Worm (Caenorhabditis elegans) whole organism, midembryonic: ENCODE results near the gene pgl-1.

Experiments used
- T22C8.4 ChIP-seq: fragments of 200-800 bp; sonication (Bioruptor generic); IDR thresholded peaks from 2 replicates; pipeline ENCODE4 v1.3.6; 2022; ENCODE audit warnings: missing genetic modification characterization, missing compliant biosample characterization
- cog-1 ChIP-seq: sonication (generic microtip); optimal IDR thresholded peaks from 2 replicates; lab custom pipeline; 2016; ENCODE audit warnings: missing genetic modification characterization, missing compliant biosample characterization
- flt-1 ChIP-seq: fragments of 200-800 bp; sonication (Bioruptor generic); IDR thresholded peaks from 2 replicates; pipeline ENCODE4 v1.3.6; 2022; ENCODE audit warnings: missing genetic modification characterization, missing compliant biosample characterization
- klf-2 ChIP-seq: fragments of 200-800 bp; sonication (Bioruptor generic); conservative IDR thresholded peaks from 2 replicates; pipeline ENCODE4 v1.3.6; 2022; ENCODE audit warnings: missing genetic modification reagents, missing genetic modification characterization, missing compliant biosample characterization
- med-1 ChIP-seq: sonication (generic microtip); optimal IDR thresholded peaks from 2 replicates; lab custom pipeline; 2017; ENCODE audit warnings: missing genetic modification characterization, mild to moderate bottlenecking, missing compliant biosample characterization, antibody characterized with exemption, missing genetic modification reagents; ENCODE audit not compliant: insufficient read depth
- ref-1 ChIP-seq: fragments of 200-800 bp; sonication (Bioruptor generic); conservative IDR thresholded peaks from 2 replicates; pipeline ENCODE4 v1.3.6; 2022; ENCODE audit warnings: missing genetic modification reagents, missing genetic modification characterization, missing compliant biosample characterization
- tab-1 ChIP-seq: fragments of 200-800 bp; sonication (Bioruptor generic); IDR thresholded peaks from 2 replicates; pipeline ENCODE4 v1.3.6; 2022; ENCODE audit warnings: missing genetic modification characterization, missing compliant biosample characterization
- ztf-23 ChIP-seq: fragments of 200-800 bp; sonication (Bioruptor generic); IDR thresholded peaks from 2 replicates; pipeline ENCODE4 v1.3.6; 2022; ENCODE audit warnings: missing genetic modification reagents, missing genetic modification characterization, missing compliant biosample characterization
- ztf-29 ChIP-seq: fragments of 200-800 bp; sonication (Bioruptor generic); IDR thresholded peaks from 2 replicates; pipeline ENCODE4 v1.3.6; 2022; ENCODE audit warnings: missing genetic modification reagents, missing genetic modification characterization, missing compliant biosample characterization

Gene pgl-1

DNA sequence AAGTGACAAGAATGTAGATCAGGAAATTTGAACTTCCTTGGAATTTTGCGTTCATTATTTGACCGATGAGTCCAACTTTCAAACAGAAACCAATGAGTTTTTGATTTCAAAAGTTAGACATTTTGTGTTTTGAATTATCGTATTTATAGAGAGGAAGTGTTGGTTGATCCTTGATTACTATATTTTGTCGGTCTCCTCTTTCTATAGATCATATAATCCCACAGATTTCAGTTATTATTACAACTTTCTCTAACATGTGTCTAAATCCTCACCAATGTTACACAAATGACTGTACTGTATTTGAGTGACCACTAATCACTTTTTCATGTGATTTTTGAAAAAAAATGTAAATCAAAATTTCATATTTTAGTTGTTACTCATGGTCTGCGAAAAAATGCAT lies 12.6 kb downstream of the pgl-1 start, which contains the start of gene B0478.3:
Gene B0478.3, minus strand, starts transcription at position 101 of the 400 bp plus-strand sequence.
- no peak for TF ChIP-seq flt-1
- no peak for TF ChIP-seq ztf-29
- no peak for TF ChIP-seq cog-1 (tag; lab: Kevin White, UChicago)
- TF ChIP-seq T22C8.4 (GFP tag; lab: Robert Waterston, UW) = no peak
- TF ChIP-seq ztf-23 (GFP tag; lab: Robert Waterston, UW) = no peak
- no peak for TF ChIP-seq ref-1 (GFP tag; lab: Robert Waterston, UW)
- no peak for TF ChIP-seq tab-1 (GFP tag; lab: Robert Waterston, UW)
- TF ChIP-seq med-1 = no peak
- TF ChIP-seq klf-2 (GFP tag; lab: Robert Waterston, UW) = no peak

DNA sequence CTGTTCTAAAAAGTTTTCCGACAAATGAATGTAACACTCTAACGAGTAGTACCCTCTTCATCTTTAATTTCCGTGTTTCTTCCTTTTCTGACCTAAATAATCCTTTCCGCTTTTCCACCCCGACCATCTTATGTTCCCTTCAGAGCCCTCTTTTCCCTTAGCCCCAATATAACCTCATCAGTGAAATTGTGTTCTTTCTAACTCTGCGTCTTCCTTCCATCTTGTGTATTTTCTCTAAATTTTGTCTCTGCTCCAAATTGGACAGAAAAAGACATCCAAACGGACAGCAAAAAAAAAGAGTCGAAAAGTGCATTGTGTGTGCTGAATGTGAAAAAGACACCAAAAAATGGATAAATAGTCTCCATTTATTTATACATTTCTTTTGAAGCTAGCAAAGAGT lies 17.6 kb downstream of the pgl-1 start:
- no peak for TF ChIP-seq T22C8.4 (GFP tag; lab: Robert Waterston, UW)
- TF ChIP-seq flt-1 = no peak

DNA sequence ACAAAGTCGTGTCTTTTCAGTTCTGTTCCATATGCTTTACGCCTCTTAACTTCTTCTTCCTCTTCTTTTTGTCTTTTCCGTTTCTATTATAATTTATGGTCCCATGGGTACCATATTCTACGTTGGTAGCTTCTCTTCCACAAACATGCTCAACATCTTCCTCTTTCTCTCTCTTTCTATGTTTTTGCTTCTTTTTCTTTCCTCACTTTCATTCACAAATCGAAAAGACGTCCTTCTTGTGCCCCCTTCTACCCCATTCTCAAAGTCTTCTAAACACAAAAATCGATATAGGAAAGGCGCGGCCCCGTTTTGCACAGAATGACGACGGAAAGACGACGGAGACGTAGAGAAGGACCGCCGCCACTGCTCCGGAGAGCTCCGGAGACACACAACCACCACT lies 18.4 kb downstream of the pgl-1 start:
- no peak for TF ChIP-seq med-1

DNA sequence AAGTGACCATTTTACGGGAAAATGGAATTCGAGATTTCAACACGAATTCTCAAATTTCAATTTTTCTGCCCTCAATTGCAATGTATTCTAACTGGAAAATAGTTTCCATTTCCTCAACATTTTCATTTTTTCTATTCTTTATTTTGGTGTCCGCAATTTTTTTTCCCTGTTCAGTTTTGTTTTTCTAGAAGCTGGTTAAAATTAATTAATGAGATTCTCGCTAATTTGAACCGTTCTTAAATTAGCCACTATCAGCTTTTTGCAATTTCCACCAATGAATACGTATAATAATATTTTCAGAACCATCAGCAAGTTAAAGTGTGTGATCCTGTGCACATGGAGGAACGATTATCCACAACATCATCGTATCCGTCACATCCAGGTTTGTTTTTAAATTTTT lies 19.8 kb downstream of the pgl-1 start, which contains the start of gene jnk-1:
Gene jnk-1, plus strand, starts transcription at position 301 of the 400 bp plus-strand sequence.
- TF ChIP-seq ztf-29 (no peak), flt-1 (no peak), T22C8.4 (GFP tag; lab: Robert Waterston, UW) (no peak), ref-1 (GFP tag; lab: Robert Waterston, UW) (no peak)

DNA sequence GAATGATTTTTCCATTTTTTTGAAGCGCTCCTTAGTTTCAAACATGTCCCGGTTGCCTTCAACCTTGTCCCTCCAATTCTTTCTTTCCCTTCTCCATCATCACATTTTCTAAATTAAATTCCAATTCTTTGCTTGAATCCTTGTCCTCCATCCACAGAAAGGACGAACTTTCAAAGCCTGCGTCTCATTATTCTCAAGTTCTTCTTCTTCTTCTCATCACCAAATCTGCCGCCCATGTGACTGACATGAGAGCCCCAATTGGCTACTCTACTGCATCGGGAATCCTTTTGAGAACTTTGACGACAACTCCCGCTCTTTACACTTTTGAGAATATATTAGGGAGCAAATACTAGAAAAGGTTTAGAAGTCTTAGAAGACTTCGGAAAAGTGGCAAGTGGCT lies 20.4 kb downstream of the pgl-1 start:
- TF ChIP-seq ref-1 (GFP tag; lab: Robert Waterston, UW) (no peak), ztf-23 (GFP tag; lab: Robert Waterston, UW) (no peak), cog-1 (tag; lab: Kevin White, UChicago) (no peak), klf-2 (GFP tag; lab: Robert Waterston, UW) (no peak), flt-1 (no peak), ztf-29 (no peak), T22C8.4 (GFP tag; lab: Robert Waterston, UW) (no peak), med-1 (no peak), tab-1 (GFP tag; lab: Robert Waterston, UW) (no peak)

DNA sequence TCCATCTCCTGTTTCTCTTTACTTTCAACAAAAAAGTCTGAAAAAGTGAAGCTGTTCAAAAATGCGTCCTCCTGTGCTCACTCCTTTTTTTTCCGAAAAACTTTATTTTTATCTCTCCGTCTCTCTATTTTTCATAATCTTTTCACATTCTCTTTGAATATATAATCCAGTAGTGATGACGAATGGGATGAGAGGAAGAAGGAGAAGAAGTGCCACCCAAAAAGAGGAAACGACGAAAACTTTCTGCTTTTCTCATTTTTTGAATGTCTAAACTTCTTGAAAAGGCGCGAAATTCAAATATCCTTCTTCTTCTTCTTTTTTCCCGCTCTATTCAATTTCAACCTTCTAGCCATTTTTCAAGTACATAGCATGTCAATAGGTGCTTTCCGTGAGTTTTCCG lies 22.4 kb downstream of the pgl-1 start:
- no peak for TF ChIP-seq ref-1 (GFP tag; lab: Robert Waterston, UW)
- TF ChIP-seq ztf-23 (GFP tag; lab: Robert Waterston, UW) = no peak
- no peak for TF ChIP-seq klf-2 (GFP tag; lab: Robert Waterston, UW)
- no peak for TF ChIP-seq med-1
- TF ChIP-seq cog-1 (tag; lab: Kevin White, UChicago) = no peak
- no peak for TF ChIP-seq T22C8.4 (GFP tag; lab: Robert Waterston, UW)
- no peak for TF ChIP-seq flt-1
- TF ChIP-seq tab-1 (GFP tag; lab: Robert Waterston, UW) = no peak
- TF ChIP-seq ztf-29 = no peak

DNA sequence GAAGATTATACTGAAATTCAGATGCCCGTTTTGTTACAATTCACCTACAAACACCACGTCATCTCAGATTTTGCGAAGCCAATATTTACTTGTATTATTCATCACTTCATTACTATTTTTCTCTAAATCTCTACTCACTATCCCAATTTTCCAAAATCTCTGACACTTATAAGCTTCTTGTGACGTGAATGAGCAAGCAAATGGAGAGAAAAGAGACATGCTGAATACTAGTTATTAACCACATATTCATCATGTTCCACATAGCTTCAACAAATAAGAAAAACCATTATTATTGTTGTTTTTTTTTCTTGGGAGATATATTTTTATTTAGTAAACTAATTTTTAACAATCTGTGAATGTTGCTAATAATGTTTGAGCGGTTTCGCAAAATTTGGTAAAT lies 25.9 kb downstream of the pgl-1 start:
- TF ChIP-seq ztf-29 (no peak), tab-1 (GFP tag; lab: Robert Waterston, UW) (no peak), T22C8.4 (GFP tag; lab: Robert Waterston, UW) (no peak), klf-2 (GFP tag; lab: Robert Waterston, UW) (no peak), flt-1 (no peak), ztf-23 (GFP tag; lab: Robert Waterston, UW) (no peak), ref-1 (GFP tag; lab: Robert Waterston, UW) (no peak), cog-1 (tag; lab: Kevin White, UChicago) (no peak), med-1 (no peak)

DNA sequence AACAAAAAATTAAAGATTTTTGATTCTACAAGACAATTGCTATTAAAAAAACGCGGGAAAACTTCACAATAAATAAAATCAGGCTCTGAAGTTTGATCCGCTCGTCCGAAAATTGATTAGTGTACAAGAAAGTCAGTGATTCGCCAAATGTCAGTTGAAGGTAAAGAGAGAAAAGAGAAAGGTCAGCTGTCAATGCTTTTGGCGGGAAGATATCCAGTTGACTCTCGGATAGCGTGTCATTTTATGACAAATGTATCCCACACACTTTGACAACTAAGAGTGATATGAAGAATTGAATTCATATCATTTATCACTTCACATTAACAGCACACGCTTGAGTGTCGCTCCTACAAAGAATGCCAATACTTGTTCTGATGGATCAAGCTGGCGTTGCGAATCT lies 30.3 kb downstream of the pgl-1 start:
- no peak for TF ChIP-seq cog-1 (tag; lab: Kevin White, UChicago)
- TF ChIP-seq med-1 = no peak
- no peak for TF ChIP-seq tab-1 (GFP tag; lab: Robert Waterston, UW)
- no peak for TF ChIP-seq ztf-23 (GFP tag; lab: Robert Waterston, UW)
- TF ChIP-seq T22C8.4 (GFP tag; lab: Robert Waterston, UW) = no peak
- no peak for TF ChIP-seq klf-2 (GFP tag; lab: Robert Waterston, UW)
- no peak for TF ChIP-seq ref-1 (GFP tag; lab: Robert Waterston, UW)
- no peak for TF ChIP-seq ztf-29
- TF ChIP-seq flt-1 = no peak

DNA sequence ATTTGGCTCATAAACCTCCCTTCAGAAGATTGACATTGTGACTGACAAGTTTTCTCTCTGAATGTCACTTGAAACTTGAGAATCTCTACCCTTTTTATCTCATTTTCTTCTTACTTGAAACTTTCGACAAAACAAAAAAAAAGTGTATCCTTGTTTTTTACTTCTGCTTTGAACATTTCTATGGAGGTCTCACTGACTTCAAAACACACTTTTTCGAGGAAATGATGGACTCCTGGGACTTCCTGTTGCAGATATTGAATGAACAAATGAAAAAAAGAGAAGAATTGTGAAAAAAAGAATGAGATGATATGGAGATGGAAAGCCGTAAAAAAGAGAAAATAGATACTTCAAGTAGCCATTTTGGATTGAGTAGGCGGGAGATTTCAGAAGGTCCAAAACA lies 36.0 kb downstream of the pgl-1 start:
- TF ChIP-seq ztf-29 (no peak), flt-1 (no peak), cog-1 (tag; lab: Kevin White, UChicago) (no peak), med-1 (no peak), tab-1 (GFP tag; lab: Robert Waterston, UW) (no peak), klf-2 (GFP tag; lab: Robert Waterston, UW) (no peak), ref-1 (GFP tag; lab: Robert Waterston, UW) (no peak), T22C8.4 (GFP tag; lab: Robert Waterston, UW) (no peak), ztf-23 (GFP tag; lab: Robert Waterston, UW) (no peak)

DNA sequence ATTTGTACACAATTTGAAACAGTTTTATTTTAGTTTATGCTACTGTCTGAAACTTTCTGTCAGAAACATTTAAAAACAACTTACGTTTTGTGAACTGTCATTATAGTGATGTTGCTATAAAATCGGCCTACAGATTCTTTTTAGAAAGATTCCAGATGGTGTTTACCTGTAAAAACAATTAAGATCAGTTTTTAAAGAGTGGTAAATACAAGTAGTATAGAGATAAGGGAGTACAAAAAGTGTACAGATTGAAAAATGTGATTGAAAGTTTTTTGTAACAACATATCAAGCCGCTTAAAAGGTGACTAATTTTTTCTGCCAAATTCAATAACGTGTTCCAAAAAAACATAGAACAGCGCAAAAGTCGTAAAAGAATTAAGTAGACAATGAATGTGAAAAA lies 39.6 kb downstream of the pgl-1 start, which contains the start of gene npr-12:
Gene npr-12, minus strand, starts transcription at position 101 of the 400 bp plus-strand sequence.
- TF ChIP-seq T22C8.4 (GFP tag; lab: Robert Waterston, UW) (no peak), flt-1 (no peak), tab-1 (GFP tag; lab: Robert Waterston, UW) (no peak), ztf-29 (no peak), klf-2 (GFP tag; lab: Robert Waterston, UW) (no peak), med-1 (no peak), ztf-23 (GFP tag; lab: Robert Waterston, UW) (no peak), ref-1 (GFP tag; lab: Robert Waterston, UW) (no peak), cog-1 (tag; lab: Kevin White, UChicago) (no peak)

DNA sequence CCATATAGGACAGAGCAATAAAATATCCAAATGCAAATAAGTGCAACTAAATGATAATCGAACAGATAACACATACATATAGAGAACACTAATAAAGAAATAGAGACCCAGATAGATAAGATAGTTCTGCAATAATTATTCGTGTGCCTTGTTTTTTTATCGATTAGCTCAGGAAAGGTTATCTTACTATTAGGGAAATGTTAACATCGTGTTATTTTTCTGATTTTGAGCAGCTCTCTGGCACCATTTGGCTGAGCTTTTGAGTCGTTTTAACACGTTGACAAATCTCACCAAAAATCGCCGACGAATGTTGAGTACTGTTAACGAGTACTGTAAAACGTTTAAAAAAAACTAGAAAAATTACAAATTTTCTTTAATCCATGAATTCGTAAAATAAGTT lies 48.7 kb downstream of the pgl-1 start, which contains the start of gene cest-6:
Gene cest-6, minus strand, starts transcription at position 101 of the 400 bp plus-strand sequence.
- TF ChIP-seq ztf-29 = no peak
- TF ChIP-seq tab-1 (GFP tag; lab: Robert Waterston, UW) = no peak
- no peak for TF ChIP-seq klf-2 (GFP tag; lab: Robert Waterston, UW)
- TF ChIP-seq med-1 = no peak
- no peak for TF ChIP-seq T22C8.4 (GFP tag; lab: Robert Waterston, UW)
- TF ChIP-seq ref-1 (GFP tag; lab: Robert Waterston, UW) = no peak
- TF ChIP-seq flt-1 = no peak
